Worm (Caenorhabditis elegans) whole organism, L4 larva: Measurements from ENCODE around the gene clec-250.
A peak's percentile ranks its signal among the peaks of the same experiment; 100 is the strongest.
"Not testable (repeated sequence)": the region's sequence is repeated elsewhere in the genome, so short reads cannot be mapped to it uniquely, and the experiment has no call there.

Source experiments
- D1046.2 ChIP-seq: fragments of 200-800 bp; sonication (Bioruptor generic); IDR thresholded peaks from 2 replicates; pipeline ENCODE4 v1.3.6; 2022; ENCODE audit warnings: missing genetic modification characterization, missing compliant biosample characterization
- F10B5.3 ChIP-seq: sonication (generic microtip); optimal IDR thresholded peaks from 2 replicates; lab custom pipeline; 2016; ENCODE audit warnings: mild to moderate bottlenecking, missing genetic modification characterization, missing compliant biosample characterization
- F26F4.8 ChIP-seq: fragments of 200-800 bp; sonication (Bioruptor generic); conservative IDR thresholded peaks from 2 replicates; pipeline ENCODE4 v1.3.6; 2022; ENCODE audit warnings: missing genetic modification characterization, missing compliant biosample characterization
- F37D6.2 ChIP-seq: sonication (generic microtip); optimal IDR thresholded peaks from 2 replicates; lab custom pipeline; 2016; ENCODE audit warnings: mild to moderate bottlenecking, missing genetic modification characterization, missing compliant biosample characterization
- T20F7.1 ChIP-seq: fragments of 200-800 bp; sonication (Bioruptor generic); optimal IDR thresholded peaks from 2 replicates; lab custom pipeline; 2018; ENCODE audit warnings: mild to moderate bottlenecking, missing genetic modification characterization, missing compliant biosample characterization
- T26A8.4 ChIP-seq: fragments of 200-800 bp; sonication (Bioruptor generic); IDR thresholded peaks from 2 replicates; pipeline ENCODE4 v1.3.6; 2022; ENCODE audit warnings: missing genetic modification characterization, missing compliant biosample characterization
- Y5F2A.4 ChIP-seq: fragments of 200-800 bp; sonication (Bioruptor generic); optimal IDR thresholded peaks from 2 replicates; lab custom pipeline; 2018; ENCODE audit warnings: mild to moderate bottlenecking, missing genetic modification characterization, missing compliant biosample characterization
- Y75B8A.6 ChIP-seq: fragments of 200-800 bp; sonication (Bioruptor generic); IDR thresholded peaks from 2 replicates; pipeline ENCODE4 v1.3.6; 2022; ENCODE audit warnings: missing genetic modification reagents, missing genetic modification characterization, missing compliant biosample characterization
- ZK337.2 ChIP-seq: fragments of 200-800 bp; sonication (Bioruptor generic); IDR thresholded peaks from 2 replicates; pipeline ENCODE4 v1.3.6; 2022; ENCODE audit warnings: missing genetic modification reagents, missing genetic modification characterization, missing compliant biosample characterization
- aha-1 ChIP-seq: fragments of 150-350 bp; peaks from one replicate; lab custom pipeline; 2014; ENCODE audit warnings: missing biosample characterization, missing genetic modification characterization
- aly-2 ChIP-seq: sonication (generic microtip); optimal IDR thresholded peaks from 2 replicates; lab custom pipeline; 2018; ENCODE audit warnings: missing biosample characterization, missing genetic modification characterization
- ceh-28 ChIP-seq: fragments of 150-350 bp; optimal IDR thresholded peaks from 2 replicates; lab custom pipeline; 2014; ENCODE audit warnings: missing biosample characterization, missing genetic modification reagents, missing genetic modification characterization
- ceh-44 ChIP-seq: fragments of 200-800 bp; sonication (Bioruptor generic); IDR thresholded peaks from 2 replicates; pipeline ENCODE4 v1.3.6; 2022; ENCODE audit warnings: missing genetic modification reagents, missing genetic modification characterization, missing compliant biosample characterization
- ceh-82 ChIP-seq: sonication (generic microtip); optimal IDR thresholded peaks from 2 replicates; lab custom pipeline; 2017; ENCODE audit warnings: missing biosample characterization, missing genetic modification characterization
- dmd-6 ChIP-seq: fragments of 200-800 bp; sonication (Bioruptor generic); IDR thresholded peaks from 2 replicates; pipeline ENCODE4 v1.3.6; 2022; ENCODE audit warnings: missing genetic modification reagents, missing genetic modification characterization, missing compliant biosample characterization
- duxl-1 ChIP-seq: sonication (generic microtip); optimal IDR thresholded peaks from 2 replicates; lab custom pipeline; 2016; ENCODE audit warnings: mild to moderate bottlenecking, missing genetic modification characterization, moderate library complexity, missing compliant biosample characterization; ENCODE audit not compliant: poor library complexity
- fkh-10 ChIP-seq: fragments of 150-350 bp; optimal IDR thresholded peaks from 2 replicates; lab custom pipeline; 2014; ENCODE audit warnings: missing biosample characterization, missing genetic modification reagents, missing genetic modification characterization
- hif-1 ChIP-seq, 2 experiments: sonication (generic microtip); optimal IDR thresholded peaks; 2 replicates each; lab custom pipeline; 2016 to 2017; ENCODE audit warnings: missing compliant biosample characterization in 2 of 2, missing genetic modification characterization in 2 of 2, missing genetic modification reagents in 2 of 2, missing genotype in 2 of 2, mild to moderate bottlenecking in 1 of 2
- hlh-11 ChIP-seq: fragments of 200-800 bp; sonication (Bioruptor generic); optimal IDR thresholded peaks from 2 replicates; lab custom pipeline; 2018; ENCODE audit warnings: mild to moderate bottlenecking, missing genetic modification characterization, missing compliant biosample characterization
- hlh-30 ChIP-seq: sonication (generic microtip); optimal IDR thresholded peaks from 2 replicates; lab custom pipeline; 2017; ENCODE audit warnings: antibody characterized with exemption, mild to moderate bottlenecking, missing genetic modification characterization, missing compliant biosample characterization; ENCODE audit not compliant: insufficient read depth
- lim-7 ChIP-seq: fragments of 200-800 bp; sonication (Bioruptor generic); IDR thresholded peaks from 2 replicates; pipeline ENCODE4 v1.3.6; 2022; ENCODE audit warnings: missing genetic modification characterization, missing compliant biosample characterization
- lin-15B ChIP-seq: fragments of 150-350 bp; sonication (generic microtip); optimal IDR thresholded peaks from 3 replicates; lab custom pipeline; 2014; ENCODE audit warnings: missing biosample characterization, missing genetic modification characterization
- lin-38 ChIP-seq: fragments of 200-800 bp; sonication (Bioruptor generic); IDR thresholded peaks from 2 replicates; pipeline ENCODE4 v1.3.6; 2022; ENCODE audit warnings: missing genetic modification reagents, missing genetic modification characterization, missing compliant biosample characterization
- lin-39 ChIP-seq: fragments of 150-350 bp; optimal IDR thresholded peaks from 2 replicates; lab custom pipeline; 2014; ENCODE audit warnings: missing biosample characterization, missing genetic modification reagents, missing genetic modification characterization
- mxl-3 ChIP-seq: fragments of 200-800 bp; sonication (Bioruptor generic); optimal IDR thresholded peaks from 2 replicates; lab custom pipeline; 2018; ENCODE audit warnings: mild to moderate bottlenecking, missing genetic modification characterization, missing compliant biosample characterization
- nhr-48 ChIP-seq: sonication (generic microtip); optimal IDR thresholded peaks from 2 replicates; lab custom pipeline; 2016; ENCODE audit warnings: mild to moderate bottlenecking, missing genetic modification characterization, missing compliant biosample characterization
- nhr-6 ChIP-seq: fragments of 150-350 bp; optimal IDR thresholded peaks from 2 replicates; lab custom pipeline; 2014; ENCODE audit warnings: missing biosample characterization, missing genetic modification characterization
- nhr-77 ChIP-seq: fragments of 150-350 bp; optimal IDR thresholded peaks from 2 replicates; lab custom pipeline; 2014; ENCODE audit warnings: missing biosample characterization, missing genetic modification characterization
- rbr-2 ChIP-seq: sonication (generic microtip); optimal IDR thresholded peaks from 2 replicates; lab custom pipeline; 2016; ENCODE audit warnings: missing genotype, missing genetic modification characterization, missing compliant biosample characterization
- set-16 ChIP-seq: fragments of 200-800 bp; sonication (Bioruptor generic); IDR thresholded peaks from 2 replicates; pipeline ENCODE4 v1.3.6; 2022; ENCODE audit warnings: missing genetic modification reagents, missing genetic modification characterization, missing compliant biosample characterization
- spr-1 ChIP-seq: sonication (generic microtip); optimal IDR thresholded peaks from 2 replicates; lab custom pipeline; 2016; ENCODE audit warnings: mild to moderate bottlenecking, missing genetic modification characterization, missing compliant biosample characterization
- tag-97 ChIP-seq: fragments of 200-800 bp; sonication (Bioruptor generic); IDR thresholded peaks from 2 replicates; pipeline ENCODE4 v1.3.6; 2022; ENCODE audit warnings: missing genetic modification characterization, missing compliant biosample characterization
- tra-1 ChIP-seq: fragments of 200-800 bp; sonication (Bioruptor generic); IDR thresholded peaks from 2 replicates; pipeline ENCODE4 v1.3.6; 2022; ENCODE audit warnings: missing genetic modification reagents, missing genetic modification characterization, missing compliant biosample characterization
- unc-130 ChIP-seq: sonication (generic microtip); optimal IDR thresholded peaks from 2 replicates; lab custom pipeline; 2016; ENCODE audit warnings: missing genetic modification reagents, missing genetic modification characterization, missing compliant biosample characterization
- unc-62 ChIP-seq, 3 experiments: fragments of 150-350 bp in 1 of 3; sonication (generic microtip); optimal IDR thresholded peaks in 2 of 3; peaks in 1 of 3; 1 replicate in 1 of 3; 2 replicates in 2 of 3; lab custom pipeline; 2014 to 2017; ENCODE audit warnings: missing biosample characterization in 3 of 3, missing genetic modification characterization in 3 of 3, missing genetic modification reagents in 3 of 3, missing genotype in 1 of 3
- zag-1 ChIP-seq: fragments of 150-350 bp; optimal IDR thresholded peaks from 2 replicates; lab custom pipeline; 2014; ENCODE audit warnings: missing biosample characterization, missing genetic modification characterization
- zip-11 ChIP-seq: fragments of 200-800 bp; sonication (Bioruptor generic); IDR thresholded peaks from 2 replicates; pipeline ENCODE4 v1.3.6; 2022; ENCODE audit warnings: missing genetic modification characterization, missing compliant biosample characterization
- ztf-11 ChIP-seq: fragments of 150-350 bp; optimal IDR thresholded peaks from 2 replicates; lab custom pipeline; 2014; ENCODE audit warnings: missing biosample characterization, missing genetic modification characterization
- ztf-7 ChIP-seq: fragments of 150-350 bp; optimal IDR thresholded peaks from 2 replicates; lab custom pipeline; 2014; ENCODE audit warnings: missing biosample characterization, missing genetic modification characterization

Gene clec-250

ce11 chrV:18770623-18771022, 28.6 kb upstream of the clec-250 start, which contains the start of gene clec-255:
TSS of gene clec-255 (minus strand) at chrV:18770723.
- TF ChIP-seq aha-1 (tag; lab: Kevin White, UChicago) (peak; percentile 3), lin-15B (tag; lab: Kevin White, UChicago) (no peak)

- no peak for TF ChIP-seq zip-11 (GFP tag; lab: Robert Waterston, UW)
- peak in 1 of 2 experiments; percentile 93 for TF ChIP-seq unc-62 (GFP tag; optimal IDR thresholded peaks at IDR 0.05 in 1 of 2; lab: Kevin White, UChicago)
- no peak for TF ChIP-seq unc-62 (tag; optimal IDR thresholded peaks at IDR 0.05; lab: Kevin White, UChicago)
Observed at ce11 chrV:18769902-18770301, 27.9 kb upstream of the clec-250 start.

ce11 chrV:18762044-18762443, 20.0 kb upstream of the clec-250 start, which contains the start of gene F11D11.22:
TSS of gene F11D11.22 (plus strand) at chrV:18762344.
- TF ChIP-seq dmd-6 (GFP tag; lab: Robert Waterston, UW); fkh-10; set-16 (GFP tag; lab: Robert Waterston, UW): not testable (repeated sequence)

- TF ChIP-seq ztf-7 (tag; lab: Kevin White, UChicago) = no peak
- TF ChIP-seq spr-1 (tag; lab: Kevin White, UChicago) = no peak
- TF ChIP-seq rbr-2 = no peak
- no peak for TF ChIP-seq D1046.2 (GFP tag; lab: Robert Waterston, UW)
- no peak for TF ChIP-seq nhr-48 (tag; lab: Kevin White, UChicago)
- no peak for TF ChIP-seq mxl-3
- no peak for TF ChIP-seq ceh-44
Observed at ce11 chrV:18761078-18761477, 19.1 kb upstream of the clec-250 start, which contains the start of gene F11D11.4. TSS of gene F11D11.4 (plus strand) at chrV:18761378.

- no peak for TF ChIP-seq zag-1 (tag; lab: Kevin White, UChicago)
- no peak for TF ChIP-seq hif-1 (tag; optimal IDR thresholded peaks at IDR 0.05; lab: Kevin White, UChicago)
- TF ChIP-seq lin-38 (GFP tag; lab: Robert Waterston, UW) = no peak
- TF ChIP-seq tag-97 (GFP tag; lab: Robert Waterston, UW) = no peak
- TF ChIP-seq nhr-48 (tag; lab: Kevin White, UChicago) = no peak
- no peak for TF ChIP-seq ceh-82
- TF ChIP-seq lin-15B (tag; lab: Kevin White, UChicago) = no peak
- no peak for TF ChIP-seq aha-1 (tag; lab: Kevin White, UChicago)
- TF ChIP-seq nhr-6 (tag; lab: Kevin White, UChicago) = no peak
- TF ChIP-seq spr-1 (tag; lab: Kevin White, UChicago) = no peak
- TF ChIP-seq Y75B8A.6 = no peak
- TF ChIP-seq ztf-11 = no peak
- no peak for TF ChIP-seq ztf-7 (tag; lab: Kevin White, UChicago)
- TF ChIP-seq dmd-6 (GFP tag; lab: Robert Waterston, UW) = no peak
- no peak for TF ChIP-seq F10B5.3
- no peak for TF ChIP-seq tra-1 (GFP tag; lab: Robert Waterston, UW)
- TF ChIP-seq ZK337.2 = no peak
Observed at ce11 chrV:18760174-18760573, 18.2 kb upstream of the clec-250 start, which contains the start of gene F11D11.3. TSS of gene F11D11.3 (minus strand) at chrV:18760274.

- TF ChIP-seq aly-2 (tag; lab: Kevin White, UChicago); hif-1 (tag; optimal IDR thresholded peaks at IDR 0.05; lab: Kevin White, UChicago); fkh-10: not testable (repeated sequence)
- TF ChIP-seq, all 104 proteins: peak for 0; not testable (repeated sequence) for 104
Observed at ce11 chrV:18754328-18754727, 12.3 kb upstream of the clec-250 start, which contains the start of gene clec-254. TSS of gene clec-254 (minus strand) at chrV:18754428.

- no peak for TF ChIP-seq T20F7.1
- no peak for TF ChIP-seq ceh-28 (tag; lab: Kevin White, UChicago)
- no peak for TF ChIP-seq lin-39 (tag; lab: Kevin White, UChicago)
- TF ChIP-seq F37D6.2 (tag; lab: Kevin White, UChicago) = no peak
- no peak for TF ChIP-seq hlh-30 (tag; lab: Kevin White, UChicago)
- TF ChIP-seq nhr-6 (tag; lab: Kevin White, UChicago) = no peak
- TF ChIP-seq zip-11 (GFP tag; lab: Robert Waterston, UW) = no peak
- no peak for TF ChIP-seq unc-130 (GFP tag; lab: Kevin White, UChicago)
- TF ChIP-seq lim-7 (GFP tag; lab: Robert Waterston, UW) = no peak
- TF ChIP-seq T26A8.4 (GFP tag; lab: Robert Waterston, UW) = no peak
- no peak for TF ChIP-seq Y5F2A.4 (GFP tag; lab: Kevin White, UChicago)
- TF ChIP-seq duxl-1 = no peak
- no peak for TF ChIP-seq hlh-11 (tag; lab: Kevin White, UChicago)
- TF ChIP-seq F26F4.8 (GFP tag; lab: Robert Waterston, UW) = no peak
- no peak for TF ChIP-seq aha-1 (tag; lab: Kevin White, UChicago)
- no peak for TF ChIP-seq mxl-3
- TF ChIP-seq nhr-77 (tag; lab: Kevin White, UChicago) = no peak
Observed at ce11 chrV:18753036-18753435, 11.0 kb upstream of the clec-250 start, which contains the start of gene F11D11.6. TSS of gene F11D11.6 (minus strand) at chrV:18753136.
